Fruit fly (Drosophila melanogaster): Measurements from ENCODE around the gene Ir10a.

The Ir10a gene

DNA sequence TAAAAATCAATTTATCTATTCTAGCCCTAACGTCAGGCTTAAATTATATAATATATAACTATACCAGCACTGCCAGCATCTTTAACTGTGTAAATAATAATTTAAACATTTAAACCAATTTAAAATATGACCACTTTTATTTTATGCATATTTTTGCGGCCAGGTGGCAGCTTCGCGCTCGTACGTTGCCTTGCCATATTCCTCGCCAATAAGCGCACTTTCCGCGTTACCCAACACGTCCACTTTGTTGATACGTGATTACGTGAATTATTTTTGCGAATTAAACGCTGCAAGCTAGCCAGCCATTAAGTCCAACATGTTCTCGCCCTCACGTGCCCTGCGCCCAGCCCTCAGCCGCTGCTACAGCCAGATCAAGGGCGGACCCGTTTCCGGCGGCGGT lies 38.8 kb upstream of the Ir10a start, which contains the start of gene NdufV3 (continued):
- no peak for TF ChIP-seq CG43689 (GFP tag; IDR thresholded peaks at IDR 0.05)
- TF ChIP-seq pzg (GFP tag; optimal IDR thresholded peaks at IDR 0.05), result peak; percentile 56
- no peak for TF ChIP-seq tup (GFP tag; optimal IDR thresholded peaks at IDR 0.05)
- peak; percentile 31 for TF ChIP-seq CG13424 (tag; optimal IDR thresholded peaks at IDR 0.05)
- 0 out of 3 replicates have a peak, but pooled peaks have one; percentile 33 for TF ChIP-seq ci (GFP tag; IDR thresholded peaks at IDR 0.05)
- TF ChIP-seq ind (GFP tag; optimal IDR thresholded peaks at IDR 0.05), result no peak
- TF ChIP-seq fd102C (GFP tag; optimal IDR thresholded peaks at IDR 0.05), result no peak
- no peak for TF ChIP-seq Deaf1 (tag; optimal IDR thresholded peaks at IDR 0.05)
- TF ChIP-seq CG12659 (GFP tag; optimal IDR thresholded peaks at IDR 0.05), result peak; percentile 10
- TF ChIP-seq Fer1 (GFP tag; optimal IDR thresholded peaks at IDR 0.05), result no peak
- no peak for TF ChIP-seq Dip3 (GFP tag; optimal IDR thresholded peaks at IDR 0.05)
- no peak for TF ChIP-seq bowl (GFP tag; IDR thresholded peaks at IDR 0.05)
- no peak for TF ChIP-seq CG18619 (GFP tag; optimal IDR thresholded peaks at IDR 0.05)
- no peak for TF ChIP-seq pum (GFP tag; optimal IDR thresholded peaks at IDR 0.05)
- TF ChIP-seq CG3847 (GFP tag; IDR thresholded peaks at IDR 0.05), result peak; percentile 68
- TF ChIP-seq ro (GFP tag; IDR thresholded peaks at IDR 0.05), result no peak
- peak; percentile 31 for TF ChIP-seq NfI (GFP tag; optimal IDR thresholded peaks at IDR 0.05)
- TF ChIP-seq CG15601 (tag; optimal IDR thresholded peaks at IDR 0.05), result no peak
- TF ChIP-seq Usf (GFP tag; optimal IDR thresholded peaks at IDR 0.05), result no peak
- no peak for TF ChIP-seq CG10209 (GFP tag; optimal IDR thresholded peaks at IDR 0.05)
- TF ChIP-seq Eip74EF (GFP tag; optimal IDR thresholded peaks at IDR 0.05), result no peak
- TF ChIP-seq pan (optimal IDR thresholded peaks at IDR 0.05), result no peak
- no peak for TF ChIP-seq pan (GFP tag; optimal IDR thresholded peaks at IDR 0.05 in 1 of 2, IDR thresholded peaks at IDR 0.05 in 1 of 2)
- no peak for TF ChIP-seq CG11695 (GFP tag; IDR thresholded peaks at IDR 0.05)
- TF ChIP-seq ewg (GFP tag; optimal IDR thresholded peaks at IDR 0.05), result no peak
- no peak for TF ChIP-seq CG8281 (tag; optimal IDR thresholded peaks at IDR 0.05)
- TF ChIP-seq Sin3A (optimal IDR thresholded peaks at IDR 0.05), result no peak
- TF ChIP-seq CG32772 (GFP tag; IDR thresholded peaks at IDR 0.05), result no peak
- TF ChIP-seq E2f2 (GFP tag; IDR thresholded peaks at IDR 0.05), result peak; percentile 46
- peak; percentile 67 for TF ChIP-seq CG9932 (GFP tag; IDR thresholded peaks at IDR 0.05)
- TF ChIP-seq usp (GFP tag; optimal IDR thresholded peaks at IDR 0.05), result no peak
- TF ChIP-seq Sry-β (GFP tag; optimal IDR thresholded peaks at IDR 0.05), result no peak
- no peak for TF ChIP-seq sd (tag; optimal IDR thresholded peaks at IDR 0.05)
- peak; percentile 13 for TF ChIP-seq Meics (GFP tag; optimal IDR thresholded peaks at IDR 0.05)
- TF ChIP-seq CG34376 (GFP tag; optimal IDR thresholded peaks at IDR 0.05), result no peak
- no peak for TF ChIP-seq CG14860 (GFP tag; IDR thresholded peaks at IDR 0.05; ENCODE audit: partially characterized antibody)
- no peak for TF ChIP-seq HLH4C (GFP tag; IDR thresholded peaks at IDR 0.05; ENCODE audit: partially characterized antibody)
- TF ChIP-seq en (GFP tag; optimal IDR thresholded peaks at IDR 0.05), result no peak
- TF ChIP-seq slbo (GFP tag; IDR thresholded peaks at IDR 0.05), result peak; percentile 63
- TF ChIP-seq CG1603 (tag; optimal IDR thresholded peaks at IDR 0.05), result peak; percentile 35
- peak; percentile 29; the same call in 1 of the 2 replicates for TF ChIP-seq Dref (GFP tag; IDR thresholded peaks at IDR 0.05)
- no peak for TF ChIP-seq Dfd (GFP tag; optimal IDR thresholded peaks at IDR 0.05)
- no peak for TF ChIP-seq CG12219 (GFP tag; optimal IDR thresholded peaks at IDR 0.05)
- TF ChIP-seq scrt (GFP tag; optimal IDR thresholded peaks at IDR 0.05), result no peak
- TF ChIP-seq CG12104 (GFP tag; optimal IDR thresholded peaks at IDR 0.05), result no peak
- no peak for TF ChIP-seq Oli (tag; optimal IDR thresholded peaks at IDR 0.05)
- TF ChIP-seq CG4707 (GFP tag; optimal IDR thresholded peaks at IDR 0.05), result no peak
- peak; percentile 64 for TF ChIP-seq CG7987 (GFP tag; optimal IDR thresholded peaks at IDR 0.05)
- no peak for TF ChIP-seq CG12299 (tag; optimal IDR thresholded peaks at IDR 0.05)
- TF ChIP-seq sr (GFP tag; IDR thresholded peaks at IDR 0.05), result no peak
- no peak for TF ChIP-seq CG12155 (GFP tag; optimal IDR thresholded peaks at IDR 0.05)
- TF ChIP-seq Doc3 (GFP tag; IDR thresholded peaks at IDR 0.05; ENCODE audit: partially characterized antibody), result no peak
